Worm (Caenorhabditis elegans) whole organism, L3 larva: Measurements from ENCODE around the gene nsy-1.

Experiments
- ceh-28 ChIP-seq: fragments of 150-350 bp; optimal IDR thresholded peaks from 2 replicates; lab custom pipeline; 2014; ENCODE audit warnings: missing biosample characterization, missing genetic modification reagents, missing genetic modification characterization
- ceh-82 ChIP-seq: fragments of 150-350 bp; optimal IDR thresholded peaks from 2 replicates; lab custom pipeline; 2014; ENCODE audit warnings: missing biosample characterization, missing genetic modification characterization
- elt-2 ChIP-seq: sonication (generic microtip); optimal IDR thresholded peaks from 2 replicates; lab custom pipeline; 2016; ENCODE audit warnings: missing genetic modification reagents, mild to moderate bottlenecking, missing genetic modification characterization, missing compliant biosample characterization
- nhr-11 ChIP-seq: fragments of 150-350 bp; optimal IDR thresholded peaks from 2 replicates; lab custom pipeline; 2014; ENCODE audit warnings: missing biosample characterization, missing genetic modification characterization
- nhr-12 ChIP-seq: fragments of 150-350 bp; optimal IDR thresholded peaks from 2 replicates; lab custom pipeline; 2014; ENCODE audit warnings: missing biosample characterization, missing genetic modification characterization
- nhr-23 ChIP-seq: fragments of 150-350 bp; optimal IDR thresholded peaks from 2 replicates; lab custom pipeline; 2014; ENCODE audit warnings: missing biosample characterization, missing genetic modification reagents, missing genetic modification characterization
- nhr-237 ChIP-seq: fragments of 150-350 bp; optimal IDR thresholded peaks from 2 replicates; lab custom pipeline; 2014; ENCODE audit warnings: missing biosample characterization, missing genetic modification characterization
- nhr-28 ChIP-seq: fragments of 150-350 bp; optimal IDR thresholded peaks from 2 replicates; lab custom pipeline; 2014; ENCODE audit warnings: missing biosample characterization, missing genetic modification characterization
- nhr-76 ChIP-seq: fragments of 150-350 bp; sonication (generic microtip); optimal IDR thresholded peaks from 5 replicates; lab custom pipeline; 2014; ENCODE audit warnings: missing biosample characterization, missing genetic modification characterization
- nhr-77 ChIP-seq: fragments of 150-350 bp; optimal IDR thresholded peaks from 2 replicates; lab custom pipeline; 2014; ENCODE audit warnings: missing biosample characterization, missing genetic modification characterization
- pha-4 ChIP-seq: fragments of 150-350 bp; optimal IDR thresholded peaks from 2 replicates; lab custom pipeline; 2014; ENCODE audit warnings: missing biosample characterization, missing genetic modification reagents, missing genetic modification characterization
- unc-62 ChIP-seq: fragments of 150-350 bp; sonication (generic microtip); optimal IDR thresholded peaks from 4 replicates; lab custom pipeline; 2014; ENCODE audit warnings: missing biosample characterization, missing genetic modification reagents, missing genetic modification characterization
- ztf-4 ChIP-seq: fragments of 150-350 bp; optimal IDR thresholded peaks from 2 replicates; lab custom pipeline; 2014; ENCODE audit warnings: missing biosample characterization, missing genetic modification characterization

ce11 chrII:5039912-5040311 is 17.4 kb downstream of the nsy-1 start, which contains the start of gene golg-2:
- TF ChIP-seq nhr-12 (tag; lab: Kevin White, UChicago) (no peak), nhr-11 (no peak), nhr-77 (tag; lab: Kevin White, UChicago) (no peak), pha-4 (tag; lab: Kevin White, UChicago) (peak; percentile 37), ztf-4 (no peak), nhr-28 (tag; lab: Kevin White, UChicago) (no peak), nhr-237 (tag; lab: Kevin White, UChicago) (no peak), nhr-76 (no peak), nhr-23 (tag; lab: Kevin White, UChicago) (no peak), ceh-82 (tag; lab: Kevin White, UChicago) (no peak), elt-2 (peak; percentile 48), ceh-28 (tag; lab: Kevin White, UChicago) (no peak), unc-62 (GFP tag; lab: Kevin White, UChicago) (no peak)
